Fruit fly (Drosophila melanogaster) whole organism, adult: Measurements from ENCODE around the gene CG10877.

Experiments used
- CG11617 ChIP-seq: fragments of 200-800 bp; sonication (Bioruptor generic); optimal IDR thresholded peaks from 2 replicates; lab custom pipeline; 2017; ENCODE audit warnings: mild to moderate bottlenecking, missing biosample characterization, missing genetic modification reagents, missing genetic modification characterization
- CG12768 ChIP-seq: fragments of 200-800 bp; sonication (Bioruptor generic); optimal IDR thresholded peaks from 2 replicates; lab custom pipeline; 2017; ENCODE audit warnings: missing biosample characterization, missing genetic modification characterization, mild to moderate bottlenecking, moderate library complexity, missing genetic modification reagents
- CG14711 ChIP-seq: fragments of 200-800 bp; sonication (Bioruptor generic); optimal IDR thresholded peaks from 2 replicates; lab custom pipeline; 2018; ENCODE audit warnings: missing biosample characterization, mild to moderate bottlenecking, missing genetic modification characterization, moderate library complexity
- CG1620 ChIP-seq: fragments of 200-800 bp; sonication (Bioruptor generic); optimal IDR thresholded peaks from 2 replicates; lab custom pipeline; 2016; ENCODE audit warnings: missing biosample characterization, missing genetic modification characterization
- CG33017 ChIP-seq: fragments of 200-800 bp; sonication (Bioruptor generic); optimal IDR thresholded peaks from 2 replicates; lab custom pipeline; 2018; ENCODE audit warnings: missing biosample characterization, mild to moderate bottlenecking, missing genetic modification characterization, moderate library complexity
- CG5204 ChIP-seq: fragments of 200-800 bp; sonication (Bioruptor generic); optimal IDR thresholded peaks from 2 replicates; lab custom pipeline; 2016; ENCODE audit warnings: missing biosample characterization, missing genetic modification characterization
- CG7045 ChIP-seq: fragments of 200-800 bp; sonication (Bioruptor generic); optimal IDR thresholded peaks from 2 replicates; lab custom pipeline; 2017; ENCODE audit warnings: missing biosample characterization, mild to moderate bottlenecking, missing genetic modification characterization
- CG7101 ChIP-seq: fragments of 200-800 bp; sonication (Bioruptor generic); optimal IDR thresholded peaks from 2 replicates; lab custom pipeline; 2018; ENCODE audit warnings: missing biosample characterization, mild to moderate bottlenecking, missing genetic modification characterization, moderate library complexity
- Clk ChIP-seq: fragments of 200-800 bp; sonication (Bioruptor generic); optimal IDR thresholded peaks from 2 replicates; lab custom pipeline; 2017; ENCODE audit warnings: missing biosample characterization, missing genetic modification characterization
- Crg-1 ChIP-seq: fragments of 200-800 bp; sonication (Bioruptor generic); optimal IDR thresholded peaks from 2 replicates; lab custom pipeline; 2016; ENCODE audit warnings: missing biosample characterization, missing genetic modification characterization
- Hr96 ChIP-seq: fragments of 200-800 bp; sonication (Bioruptor generic); optimal IDR thresholded peaks from 2 replicates; lab custom pipeline; 2016; ENCODE audit warnings: missing biosample characterization, missing genetic modification characterization
- Mnt ChIP-seq: fragments of 200-800 bp; sonication (Bioruptor generic); optimal IDR thresholded peaks from 2 replicates; lab custom pipeline; 2016; ENCODE audit warnings: missing biosample characterization, mild to moderate bottlenecking, missing genetic modification characterization
- bab1 ChIP-seq: fragments of 200-800 bp; sonication (Bioruptor generic); optimal IDR thresholded peaks from 3 replicates; lab custom pipeline; 2019; ENCODE audit warnings: missing biosample characterization, mild to moderate bottlenecking, missing genetic modification characterization, moderate library complexity
- cic ChIP-seq: fragments of 200-800 bp; sonication (Bioruptor generic); optimal IDR thresholded peaks from 2 replicates; lab custom pipeline; 2017; ENCODE audit warnings: missing biosample characterization, mild to moderate bottlenecking, missing genetic modification characterization, moderate library complexity
- cnc ChIP-seq, 2 experiments: fragments of >200 bp; optimal IDR thresholded peaks; 2 replicates each; lab custom pipeline; 2017
- kay ChIP-seq: fragments of 200-800 bp; sonication (Bioruptor generic); peaks from one replicate; lab custom pipeline; 2016; ENCODE audit warnings: missing biosample characterization, missing genetic modification characterization, borderline replicate concordance
- ovo ChIP-seq: fragments of 200-800 bp; sonication (Bioruptor generic); optimal IDR thresholded peaks from 2 replicates; lab custom pipeline; 2016; ENCODE audit warnings: missing biosample characterization, missing genetic modification characterization
- pad ChIP-seq: fragments of 200-800 bp; sonication (Bioruptor generic); optimal IDR thresholded peaks from 3 replicates; lab custom pipeline; 2017; ENCODE audit warnings: missing biosample characterization, missing genetic modification characterization, mild to moderate bottlenecking, moderate library complexity, missing genetic modification reagents
- tj ChIP-seq: fragments of 200-800 bp; sonication (Bioruptor generic); optimal IDR thresholded peaks from 3 replicates; lab custom pipeline; 2017; ENCODE audit warnings: missing biosample characterization, mild to moderate bottlenecking, missing genetic modification characterization, moderate library complexity
- toe ChIP-seq: fragments of 200-800 bp; sonication (Bioruptor generic); optimal IDR thresholded peaks from 2 replicates; lab custom pipeline; 2016; ENCODE audit warnings: missing biosample characterization, missing genetic modification characterization

The CG10877 gene

DNA sequence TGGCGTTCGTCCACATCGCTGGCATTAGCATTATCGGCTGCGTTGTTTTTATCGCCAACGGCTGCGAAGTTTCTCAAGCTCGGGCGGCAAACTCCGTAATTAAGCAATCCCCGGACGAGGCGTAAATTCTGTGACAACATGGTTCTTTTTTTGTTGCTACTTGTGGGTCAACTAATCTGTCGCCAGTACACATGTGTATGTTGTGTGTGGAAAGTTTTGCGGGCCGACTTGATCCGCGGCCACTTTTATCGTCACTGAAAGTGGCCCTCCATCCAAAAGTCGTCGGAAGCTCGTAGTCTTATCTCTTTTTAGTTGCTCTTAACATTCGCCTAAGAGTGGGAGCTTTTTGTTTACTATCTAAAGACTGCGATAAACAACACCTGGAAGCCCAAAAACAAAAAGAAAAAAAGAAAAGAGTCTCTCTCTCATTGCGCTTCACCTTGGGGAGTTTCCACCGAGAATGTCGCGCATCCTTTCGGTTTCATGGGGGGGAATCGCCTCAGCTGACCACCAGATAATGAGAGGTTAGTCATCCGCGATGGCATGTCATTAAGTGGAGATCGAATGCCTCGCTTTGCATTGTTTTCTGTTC lies at the start of gene CG10877:
TSS of gene CG10877 (minus strand) at position 238 of the 592 bp plus-strand sequence.
- TF ChIP-seq Mnt (peak; percentile 33), CG12768 (GFP tag; lab: Kevin White, UChicago) (peak; percentile 36), CG7101 (tag; lab: Kevin White, UChicago) (no peak)

dm6 chr3R:20608199-20608598 lies 44.3 kb upstream of the CG10877 start:
- TF ChIP-seq CG14711 (tag; lab: Kevin White, UChicago): no peak
- TF ChIP-seq toe (GFP tag; lab: Kevin White, UChicago): no peak
- TF ChIP-seq CG1620 (GFP tag; lab: Kevin White, UChicago): no peak
- no peak for TF ChIP-seq CG12768 (GFP tag; lab: Kevin White, UChicago)
- no peak for TF ChIP-seq Crg-1 (GFP tag; lab: Kevin White, UChicago)
- no peak for TF ChIP-seq CG7045 (GFP tag; lab: Kevin White, UChicago)
- no peak for TF ChIP-seq Mnt

DNA sequence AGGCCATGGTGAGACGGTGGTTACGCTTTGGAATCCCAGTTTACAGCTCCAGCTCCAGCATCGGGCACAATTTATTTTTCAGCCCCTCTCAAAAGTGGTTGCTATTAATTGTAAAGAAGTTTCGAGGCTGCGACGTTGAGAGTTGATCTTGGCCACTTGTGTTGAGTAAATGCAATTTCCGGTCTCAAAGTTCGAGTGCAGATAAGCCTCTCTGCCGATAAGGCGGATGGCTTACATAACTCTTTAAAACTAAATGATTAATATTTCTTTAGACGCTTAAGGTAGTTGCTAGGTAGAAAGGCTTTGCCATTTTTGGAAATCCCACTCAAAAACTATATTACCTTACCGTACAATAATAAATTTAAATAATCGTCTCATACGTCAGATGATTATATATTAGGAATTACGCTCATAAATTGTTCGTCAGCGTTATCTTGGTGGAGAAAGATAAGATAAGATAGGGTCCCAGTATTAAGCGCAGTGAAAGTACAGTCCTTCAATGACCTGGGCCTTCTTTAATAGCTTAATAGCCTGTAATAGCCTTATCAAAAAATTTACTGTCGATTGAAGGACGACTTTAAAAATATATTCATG lies 41.8 kb upstream of the CG10877 start:
- TF ChIP-seq CG5204 (GFP tag; lab: Kevin White, UChicago) (peak; percentile 32), CG14711 (tag; lab: Kevin White, UChicago) (no peak), CG33017 (tag; lab: Kevin White, UChicago) (peak; percentile 25), kay (peak; percentile 78), toe (GFP tag; lab: Kevin White, UChicago) (no peak)

DNA sequence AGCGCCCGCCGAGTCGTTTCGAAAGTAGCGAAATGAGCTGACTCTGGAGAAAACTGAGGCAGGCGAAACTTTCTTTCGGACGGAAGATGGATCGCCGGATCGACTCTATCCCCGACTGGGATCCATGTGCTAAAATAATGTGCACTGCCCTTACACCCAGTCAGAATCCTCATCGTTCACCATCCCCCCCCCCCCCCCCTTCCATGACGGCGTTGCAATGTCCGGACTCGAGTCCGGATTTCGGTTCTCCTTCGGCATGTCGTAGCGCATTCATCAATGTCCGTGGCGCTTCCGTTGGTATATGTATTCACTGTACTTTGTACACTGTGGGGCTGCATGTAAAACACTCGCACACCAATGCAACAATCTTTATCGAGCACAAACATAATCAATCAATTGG lies 41.2 kb upstream of the CG10877 start:
- no peak for TF ChIP-seq Hr96 (GFP tag; lab: Kevin White, UChicago)
- no peak for TF ChIP-seq CG12768 (GFP tag; lab: Kevin White, UChicago)
- TF ChIP-seq CG11617 (GFP tag; lab: Kevin White, UChicago): no peak
- no peak for TF ChIP-seq Clk (GFP tag; lab: Kevin White, UChicago)
- TF ChIP-seq CG1620 (GFP tag; lab: Kevin White, UChicago): no peak
- TF ChIP-seq cic (GFP tag; lab: Kevin White, UChicago): no peak
- TF ChIP-seq CG7101 (tag; lab: Kevin White, UChicago): no peak
- no peak for TF ChIP-seq ovo (GFP tag; lab: Kevin White, UChicago)

- TF ChIP-seq Mnt (no peak), Crg-1 (GFP tag; lab: Kevin White, UChicago) (no peak), toe (GFP tag; lab: Kevin White, UChicago) (no peak), CG33017 (tag; lab: Kevin White, UChicago) (no peak), CG7101 (tag; lab: Kevin White, UChicago) (no peak)
Measured at dm6 chr3R:20604078-20604477, 40.2 kb upstream of the CG10877 start.

dm6 chr3R:20602599-20602998 lies 38.7 kb upstream of the CG10877 start:
- TF ChIP-seq cnc (optimal IDR thresholded peaks at IDR 0.05; lab: Kevin White, UChicago) (no peak), bab1 (GFP tag; lab: Kevin White, UChicago) (no peak), pad (GFP tag; lab: Kevin White, UChicago) (no peak), kay (peak; percentile 32)

DNA sequence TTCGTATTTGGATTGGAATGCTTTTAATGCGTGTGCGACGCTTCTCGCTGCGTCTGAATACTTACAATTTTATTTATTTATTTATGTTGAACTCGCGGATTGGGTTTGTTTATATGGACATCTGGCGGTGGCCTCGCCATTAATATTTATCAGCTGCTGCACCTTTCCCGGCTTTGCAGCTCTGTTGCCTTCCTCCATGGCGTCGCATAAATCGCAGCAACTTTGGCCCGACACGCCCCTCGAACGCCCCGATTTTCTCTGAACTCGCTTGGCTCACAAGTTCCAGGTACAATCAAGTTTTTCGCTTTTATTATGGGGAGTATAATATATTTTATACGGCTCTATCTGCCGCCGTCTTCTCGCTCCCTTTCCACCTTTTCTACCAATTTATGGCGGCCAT lies 36.2 kb upstream of the CG10877 start:
- TF ChIP-seq CG33017 (tag; lab: Kevin White, UChicago) (no peak), CG7101 (tag; lab: Kevin White, UChicago) (no peak), CG1620 (GFP tag; lab: Kevin White, UChicago) (no peak), CG7045 (GFP tag; lab: Kevin White, UChicago) (no peak)

dm6 chr3R:20597407-20598325 lies 33.8 kb upstream of the CG10877 start:
- TF ChIP-seq CG12768 (GFP tag; lab: Kevin White, UChicago): no peak
- TF ChIP-seq CG5204 (GFP tag; lab: Kevin White, UChicago): no peak
- no peak for TF ChIP-seq CG33017 (tag; lab: Kevin White, UChicago)
- TF ChIP-seq Crg-1 (GFP tag; lab: Kevin White, UChicago): no peak
- no peak for TF ChIP-seq tj
- no peak for TF ChIP-seq CG11617 (GFP tag; lab: Kevin White, UChicago)
- no peak for TF ChIP-seq CG14711 (tag; lab: Kevin White, UChicago)
- TF ChIP-seq Clk (GFP tag; lab: Kevin White, UChicago): no peak
- no peak for TF ChIP-seq ovo (GFP tag; lab: Kevin White, UChicago)
- no peak for TF ChIP-seq CG7045 (GFP tag; lab: Kevin White, UChicago)
- no peak for TF ChIP-seq Hr96 (GFP tag; lab: Kevin White, UChicago)
- no peak for TF ChIP-seq toe (GFP tag; lab: Kevin White, UChicago)
- TF ChIP-seq kay: no peak
- TF ChIP-seq cic (GFP tag; lab: Kevin White, UChicago): no peak
